Fruit fly (Drosophila melanogaster) whole organism, embryonic: ENCODE results near the gene CG5793.

Experiments
- Blimp-1 ChIP-seq: fragments of 200-800 bp; sonication (Bioruptor generic); optimal IDR thresholded peaks from 3 replicates; lab custom pipeline; 2018; ENCODE audit warnings: missing biosample characterization, missing genetic modification characterization, mild to moderate bottlenecking, moderate library complexity, missing genetic modification reagents
- CG10654 ChIP-seq: fragments of 200-800 bp; sonication (Bioruptor generic); optimal IDR thresholded peaks from 2 replicates; lab custom pipeline; 2016; ENCODE audit warnings: missing biosample characterization, missing genetic modification characterization
- CG12236 ChIP-seq: fragments of 200-800 bp; sonication (Bioruptor generic); optimal IDR thresholded peaks from 2 replicates; lab custom pipeline; 2016; ENCODE audit warnings: missing biosample characterization, missing genetic modification characterization
- CG14014 ChIP-seq: fragments of 200-800 bp; sonication (Bioruptor generic); IDR thresholded peaks from 2 replicates; pipeline ENCODE4 v1.3.6; 2022; ENCODE audit warnings: missing biosample characterization, missing genetic modification characterization
- CG15011 ChIP-seq: fragments of 200-800 bp; sonication (Bioruptor generic); optimal IDR thresholded peaks from 3 replicates; lab custom pipeline; 2018; ENCODE audit warnings: missing biosample characterization, mild to moderate bottlenecking, missing genetic modification characterization
- CG15514 ChIP-seq: fragments of 200-800 bp; sonication (Bioruptor generic); optimal IDR thresholded peaks from 3 replicates; lab custom pipeline; 2017; ENCODE audit warnings: missing biosample characterization, missing genetic modification characterization, mild to moderate bottlenecking, moderate library complexity, missing genetic modification reagents
- CG18619 ChIP-seq: fragments of 200-800 bp; sonication (Bioruptor generic); optimal IDR thresholded peaks from 3 replicates; lab custom pipeline; 2017; ENCODE audit warnings: missing biosample characterization, mild to moderate bottlenecking, missing genetic modification characterization
- CG2129 ChIP-seq: fragments of 200-800 bp; sonication (Bioruptor generic); IDR thresholded peaks from 2 replicates; pipeline ENCODE4 v1.3.6; 2022; ENCODE audit warnings: missing biosample characterization, missing genetic modification characterization; ENCODE audit not compliant: partially characterized antibody
- CG34224 ChIP-seq: fragments of 200-800 bp; sonication (Bioruptor generic); IDR thresholded peaks from 3 replicates; pipeline ENCODE4 v1.3.6; 2022; ENCODE audit warnings: missing biosample characterization, missing genetic modification characterization; ENCODE audit not compliant: partially characterized antibody
- CG4424 ChIP-seq: fragments of 200-800 bp; sonication (Bioruptor generic); optimal IDR thresholded peaks from 3 replicates; lab custom pipeline; 2016; ENCODE audit warnings: missing biosample characterization, missing genetic modification characterization
- CG5245 ChIP-seq: fragments of 200-800 bp; sonication (Bioruptor generic); optimal IDR thresholded peaks from 3 replicates; lab custom pipeline; 2016; ENCODE audit warnings: missing biosample characterization, missing genetic modification characterization
- CG6689 ChIP-seq: fragments of 200-800 bp; sonication (Bioruptor generic); IDR thresholded peaks from 2 replicates; pipeline ENCODE4 v1.3.6; 2022; ENCODE audit warnings: missing biosample characterization, missing genetic modification characterization
- CG6765 ChIP-seq: fragments of 200-800 bp; sonication (Bioruptor generic); optimal IDR thresholded peaks from 3 replicates; lab custom pipeline; 2017; ENCODE audit warnings: missing biosample characterization, mild to moderate bottlenecking, missing genetic modification characterization
- CG9932 ChIP-seq: fragments of 200-800 bp; sonication (Bioruptor generic); IDR thresholded peaks from 2 replicates; pipeline ENCODE4 v1.3.6; 2022; ENCODE audit warnings: missing biosample characterization, missing genetic modification characterization
- Drgx ChIP-seq: fragments of 200-800 bp; sonication (Bioruptor generic); IDR thresholded peaks from 2 replicates; pipeline ENCODE4 v1.3.6; 2022; ENCODE audit warnings: missing biosample characterization, missing genetic modification characterization
- Eip74EF ChIP-seq, 2 experiments: fragments of 200-800 bp in 1 of 2; fragments of >200 bp in 1 of 2; sonication (Bioruptor generic) in 1 of 2; optimal IDR thresholded peaks; 2 replicates each; lab custom pipeline; 2017 to 2019; ENCODE audit warnings: missing biosample characterization in 2 of 2, missing genetic modification characterization in 2 of 2, mild to moderate bottlenecking in 1 of 2, moderate library complexity in 1 of 2
- Fer2 ChIP-seq: fragments of 200-800 bp; sonication (Bioruptor generic); optimal IDR thresholded peaks from 2 replicates; lab custom pipeline; 2018; ENCODE audit warnings: missing biosample characterization, mild to moderate bottlenecking, missing genetic modification characterization, moderate library complexity
- HmgZ ChIP-seq: fragments of 200-800 bp; sonication (Bioruptor generic); optimal IDR thresholded peaks from 2 replicates; lab custom pipeline; 2018; ENCODE audit warnings: missing biosample characterization, mild to moderate bottlenecking, missing genetic modification characterization
- Hmr ChIP-seq: fragments of 200-800 bp; sonication (Bioruptor generic); optimal IDR thresholded peaks from 3 replicates; lab custom pipeline; 2017; ENCODE audit warnings: mild to moderate bottlenecking, missing biosample characterization, missing genetic modification reagents, missing genetic modification characterization
- Med ChIP-seq: fragments of 200-800 bp; sonication (Bioruptor generic); peaks from one replicate; lab custom pipeline; 2016; ENCODE audit warnings: missing biosample characterization, missing genetic modification characterization, mild to moderate bottlenecking, inconsistent platforms, moderate library complexity
- NC2α ChIP-seq: fragments of 200-800 bp; sonication (Bioruptor generic); optimal IDR thresholded peaks from 2 replicates; lab custom pipeline; 2016; ENCODE audit warnings: missing biosample characterization, missing genetic modification characterization
- NFAT ChIP-seq: fragments of 200-800 bp; sonication (Bioruptor generic); IDR thresholded peaks from 2 replicates; pipeline ENCODE4 v1.3.6; 2022; ENCODE audit warnings: missing biosample characterization, missing genetic modification characterization
- Ptx1 ChIP-seq: fragments of 200-800 bp; sonication (Bioruptor generic); IDR thresholded peaks from 2 replicates; pipeline ENCODE4 v1.3.6; 2022; ENCODE audit warnings: missing biosample characterization, missing genetic modification characterization
- Rfx ChIP-seq: fragments of 200-800 bp; sonication (Bioruptor generic); IDR thresholded peaks from 2 replicates; pipeline ENCODE4 v1.3.6; 2022; ENCODE audit warnings: missing biosample characterization, missing genetic modification characterization
- Vsx1 ChIP-seq: fragments of 200-800 bp; sonication (Bioruptor generic); optimal IDR thresholded peaks from 2 replicates; lab custom pipeline; 2017; ENCODE audit warnings: missing biosample characterization, mild to moderate bottlenecking, missing genetic modification characterization, missing genetic modification reagents
- Xbp1 ChIP-seq: fragments of 200-800 bp; sonication (Bioruptor generic); optimal IDR thresholded peaks from 3 replicates; lab custom pipeline; 2016; ENCODE audit warnings: missing biosample characterization, mild to moderate bottlenecking, missing genetic modification characterization
- bowl ChIP-seq: fragments of 200-800 bp; sonication (Bioruptor generic); IDR thresholded peaks from 2 replicates; pipeline ENCODE4 v1.3.6; 2022; ENCODE audit warnings: missing biosample characterization, missing genetic modification characterization
- chinmo ChIP-seq: fragments of 200-800 bp; sonication (Bioruptor generic); IDR thresholded peaks from 4 replicates; pipeline ENCODE4 v1.3.6; 2022; ENCODE audit warnings: missing biosample characterization, missing genetic modification characterization; ENCODE audit not compliant: partially characterized antibody
- crc ChIP-seq: fragments of 200-800 bp; sonication (Bioruptor generic); optimal IDR thresholded peaks from 2 replicates; lab custom pipeline; 2016; ENCODE audit warnings: missing biosample characterization, missing genetic modification characterization
- cwo ChIP-seq: fragments of 200-800 bp; sonication (Bioruptor generic); optimal IDR thresholded peaks from 3 replicates; lab custom pipeline; 2017; ENCODE audit warnings: missing biosample characterization, missing genetic modification characterization, mild to moderate bottlenecking, moderate library complexity, missing genetic modification reagents
- dan ChIP-seq: fragments of 200-800 bp; sonication (Bioruptor generic); IDR thresholded peaks from 2 replicates; pipeline ENCODE4 v1.3.6; 2022; ENCODE audit warnings: missing biosample characterization, missing genetic modification characterization
- danr ChIP-seq: fragments of 200-800 bp; sonication (Bioruptor generic); IDR thresholded peaks from 2 replicates; pipeline ENCODE4 v1.3.6; 2022; ENCODE audit warnings: missing biosample characterization, missing genetic modification characterization
- dimm ChIP-seq: fragments of 200-800 bp; sonication (Bioruptor generic); IDR thresholded peaks from 2 replicates; pipeline ENCODE4 v1.3.6; 2022; ENCODE audit warnings: missing biosample characterization, missing genetic modification characterization
- fru ChIP-seq: fragments of >200 bp; optimal IDR thresholded peaks from 2 replicates; lab custom pipeline; 2017
- hkb ChIP-seq, 2 experiments: fragments of 200-800 bp in 1 of 2; fragments of >200 bp in 1 of 2; sonication (Bioruptor generic) in 1 of 2; IDR thresholded peaks in 1 of 2; optimal IDR thresholded peaks in 1 of 2; 2 replicates each; pipeline versions ENCODE4 v1.3.6 to Lab custom; 2017 to 2022; ENCODE audit warnings: missing biosample characterization in 1 of 2, missing genetic modification characterization in 1 of 2
- ind ChIP-seq: fragments of 200-800 bp; sonication (Bioruptor generic); optimal IDR thresholded peaks from 3 replicates; lab custom pipeline; 2016; ENCODE audit warnings: missing biosample characterization, missing genetic modification characterization
- schlank ChIP-seq: fragments of 200-800 bp; sonication (Bioruptor generic); optimal IDR thresholded peaks from 2 replicates; lab custom pipeline; 2018; ENCODE audit warnings: missing biosample characterization, mild to moderate bottlenecking, missing genetic modification characterization
- sens ChIP-seq: fragments of 200-800 bp; sonication (Bioruptor generic); peaks from one replicate; lab custom pipeline; 2016; ENCODE audit warnings: missing biosample characterization, missing genetic modification characterization
- vvl ChIP-seq: fragments of 200-800 bp; sonication (Bioruptor generic); IDR thresholded peaks from 2 replicates; pipeline ENCODE4 v1.3.6; 2022; ENCODE audit warnings: missing biosample characterization, missing genetic modification characterization
- wdn ChIP-seq: fragments of 200-800 bp; sonication (Bioruptor generic); IDR thresholded peaks from 2 replicates; pipeline ENCODE4 v1.3.6; 2022; ENCODE audit warnings: missing biosample characterization, missing genetic modification characterization
- z ChIP-seq: fragments of 200-800 bp; sonication (Bioruptor generic); IDR thresholded peaks from 3 replicates; pipeline ENCODE4 v1.3.6; 2022; ENCODE audit warnings: missing biosample characterization, missing genetic modification characterization
- zen2 ChIP-seq: fragments of 200-800 bp; sonication (Bioruptor generic); IDR thresholded peaks from 3 replicates; pipeline ENCODE4 v1.3.6; 2022; ENCODE audit warnings: missing biosample characterization, missing genetic modification characterization; ENCODE audit not compliant: partially characterized antibody

CG5793 gene

dm6 chr3R:21163318-21163828 lies 36.0 kb downstream of the CG5793 start, which contains the start of gene CG5810 (continued):
- TF ChIP-seq Vsx1 (GFP tag; lab: Kevin White, UChicago) (peak; percentile 44), sens (GFP tag; lab: Kevin White, UChicago) (peak; percentile 45)

dm6 chr3R:21168105-21168504 lies 40.7 kb downstream of the CG5793 start, which contains the start of gene Snmp1:
Gene Snmp1 (minus strand): TSS chr3R:21168205.
- TF ChIP-seq Med (GFP tag; lab: Kevin White, UChicago) (peak; percentile 18), schlank (tag; lab: Kevin White, UChicago) (no peak), crc (GFP tag; lab: Kevin White, UChicago) (no peak), HmgZ (tag; lab: Kevin White, UChicago) (no peak)

dm6 chr3R:21169525-21170149 lies 42.3 kb downstream of the CG5793 start:
- 0 out of 3 replicates have a peak, but pooled peaks have one; percentile 43 for TF ChIP-seq z (GFP tag; lab: Robert Waterston, UW)
- no peak for TF ChIP-seq Xbp1 (GFP tag; lab: Kevin White, UChicago)
- 0 out of 2 replicates have a peak, but pooled peaks have one; percentile 6 for TF ChIP-seq CG14014 (GFP tag; lab: Robert Waterston, UW)
- no peak for TF ChIP-seq fru (lab: Kevin White, UChicago)
- TF ChIP-seq dan (GFP tag; lab: Robert Waterston, UW) = no peak
- peak; percentile 85 for TF ChIP-seq cwo (GFP tag; lab: Kevin White, UChicago)
- TF ChIP-seq chinmo = peak; percentile 86; the same call in 3 of the 4 replicates
- peak; percentile 47; the same call in 1 of the 2 replicates for TF ChIP-seq Drgx
- TF ChIP-seq CG9932 = 0 out of 2 replicates have a peak, but pooled peaks have one; percentile 12
- peak; percentile 32 for TF ChIP-seq Blimp-1 (GFP tag; lab: Kevin White, UChicago)
- 0 out of 3 replicates have a peak, but pooled peaks have one; percentile 13 for TF ChIP-seq CG34224 (GFP tag; lab: Robert Waterston, UW)

- TF ChIP-seq bowl (GFP tag; lab: Robert Waterston, UW) (no peak), zen2 (GFP tag; lab: Robert Waterston, UW) (no peak), dimm (GFP tag; lab: Robert Waterston, UW) (no peak), vvl (GFP tag; lab: Robert Waterston, UW) (peak; percentile 26; the same call in 1 of the 2 replicates), NFAT (GFP tag; lab: Robert Waterston, UW) (peak; percentile 47; the same call in 1 of the 2 replicates), CG6765 (GFP tag; lab: Kevin White, UChicago) (peak; percentile 59), Med (GFP tag; lab: Kevin White, UChicago) (peak; percentile 85), CG18619 (GFP tag; lab: Kevin White, UChicago) (peak; percentile 44), CG5245 (GFP tag; lab: Kevin White, UChicago) (no peak), Eip74EF (GFP tag; optimal IDR thresholded peaks at IDR 0.05; lab: Kevin White, UChicago) (peak in 1 of 2 experiments; percentile 16), CG4424 (GFP tag; lab: Kevin White, UChicago) (peak; percentile 5), Hmr (GFP tag; lab: Kevin White, UChicago) (peak; percentile 66), CG15514 (peak; percentile 11), CG10654 (GFP tag; lab: Kevin White, UChicago) (no peak), Fer2 (tag; lab: Kevin White, UChicago) (no peak), NC2α (GFP tag; lab: Kevin White, UChicago) (no peak), Rfx (peak; percentile 60), CG15011 (GFP tag; lab: Kevin White, UChicago) (peak; percentile 31), CG2129 (GFP tag; lab: Robert Waterston, UW) (no peak), hkb (optimal IDR thresholded peaks at IDR 0.05; lab: Kevin White, UChicago) (no peak), hkb (GFP tag; IDR thresholded peaks at IDR 0.05; lab: Robert Waterston, UW) (peak; percentile 55; the same call in 1 of the 2 replicates), ind (GFP tag; lab: Kevin White, UChicago) (peak; percentile 12), CG6689 (GFP tag; lab: Robert Waterston, UW) (0 out of 2 replicates have a peak, but pooled peaks have one; percentile 8), wdn (GFP tag; lab: Robert Waterston, UW) (0 out of 2 replicates have a peak, but pooled peaks have one; percentile 30), danr (GFP tag; lab: Robert Waterston, UW) (peak; percentile 38; the same call in 1 of the 2 replicates), Ptx1 (GFP tag; lab: Robert Waterston, UW) (0 out of 2 replicates have a peak, but pooled peaks have one; percentile 27), cwo (GFP tag; lab: Kevin White, UChicago) (peak; percentile 67), CG12236 (GFP tag; lab: Kevin White, UChicago) (no peak), schlank (tag; lab: Kevin White, UChicago) (peak; percentile 23)
Measured at dm6 chr3R:21176663-21177145, 49.3 kb downstream of the CG5793 start.
